Worm (Caenorhabditis elegans) whole organism, late embryonic: Measurements from ENCODE around the gene ift-81.

Source experiments
- K02D7.2 ChIP-seq: sonication (generic microtip); optimal IDR thresholded peaks from 2 replicates; lab custom pipeline; 2017; ENCODE audit warnings: mild to moderate bottlenecking, missing genetic modification characterization, missing compliant biosample characterization
- T23F11.4 ChIP-seq: fragments of 200-800 bp; sonication (Bioruptor generic); optimal IDR thresholded peaks from 2 replicates; lab custom pipeline; 2018; ENCODE audit warnings: mild to moderate bottlenecking, missing genetic modification characterization, missing compliant biosample characterization
- ama-1 ChIP-seq: fragments of 150-350 bp; optimal IDR thresholded peaks from 2 replicates; lab custom pipeline; 2014
- ceh-18 ChIP-seq: sonication (generic microtip); optimal IDR thresholded peaks from 2 replicates; lab custom pipeline; 2016; ENCODE audit warnings: missing genetic modification characterization, missing compliant biosample characterization
- ceh-34 ChIP-seq: sonication (generic microtip); optimal IDR thresholded peaks from 2 replicates; lab custom pipeline; 2016; ENCODE audit warnings: mild to moderate bottlenecking, missing genetic modification characterization, missing compliant biosample characterization
- ceh-45 ChIP-seq: fragments of 200-800 bp; sonication (Bioruptor generic); IDR thresholded peaks from 2 replicates; pipeline ENCODE4 v1.3.6; 2022; ENCODE audit warnings: missing genetic modification reagents, missing genetic modification characterization, missing compliant biosample characterization
- ceh-9 ChIP-seq: sonication (generic microtip); optimal IDR thresholded peaks from 2 replicates; lab custom pipeline; 2016; ENCODE audit warnings: mild to moderate bottlenecking, missing genetic modification characterization, inconsistent platforms, missing compliant biosample characterization
- dmd-4 ChIP-seq: sonication (generic microtip); optimal IDR thresholded peaks from 2 replicates; lab custom pipeline; 2016; ENCODE audit warnings: borderline replicate concordance, missing genetic modification characterization, missing compliant biosample characterization
- dve-1 ChIP-seq: sonication (generic microtip); optimal IDR thresholded peaks from 2 replicates; lab custom pipeline; 2017; ENCODE audit warnings: antibody characterized with exemption, mild to moderate bottlenecking, missing genetic modification characterization, missing compliant biosample characterization
- elt-2 ChIP-seq: sonication (generic microtip); optimal IDR thresholded peaks from 2 replicates; lab custom pipeline; 2016; ENCODE audit warnings: missing genetic modification reagents, missing genetic modification characterization, missing compliant biosample characterization
- elt-4 ChIP-seq: sonication (generic microtip); optimal IDR thresholded peaks from 2 replicates; lab custom pipeline; 2016; ENCODE audit warnings: missing genetic modification characterization, missing compliant biosample characterization
- fax-1 ChIP-seq: sonication (generic microtip); optimal IDR thresholded peaks from 2 replicates; lab custom pipeline; 2016; ENCODE audit warnings: missing genotype, missing genetic modification characterization, missing compliant biosample characterization
- fkh-10 ChIP-seq: fragments of 150-350 bp; optimal IDR thresholded peaks from 2 replicates; lab custom pipeline; 2014; ENCODE audit warnings: missing biosample characterization, missing genetic modification reagents, missing genetic modification characterization
- fkh-6 ChIP-seq: sonication (generic microtip); optimal IDR thresholded peaks from 2 replicates; lab custom pipeline; 2016; ENCODE audit warnings: missing genetic modification characterization, missing compliant biosample characterization
- hlh-13 ChIP-seq: fragments of 200-800 bp; sonication (Bioruptor generic); optimal IDR thresholded peaks from 2 replicates; lab custom pipeline; 2018; ENCODE audit warnings: mild to moderate bottlenecking, missing genetic modification characterization, missing compliant biosample characterization
- hlh-8 ChIP-seq: sonication (generic microtip); optimal IDR thresholded peaks from 2 replicates; lab custom pipeline; 2016; ENCODE audit warnings: missing genotype, missing genetic modification characterization, missing compliant biosample characterization
- lin-11 ChIP-seq: fragments of 200-800 bp; sonication (Bioruptor generic); optimal IDR thresholded peaks from 2 replicates; lab custom pipeline; 2018; ENCODE audit warnings: mild to moderate bottlenecking, missing genetic modification characterization, missing compliant biosample characterization
- nhr-11 ChIP-seq: fragments of 150-350 bp; optimal IDR thresholded peaks from 2 replicates; lab custom pipeline; 2014; ENCODE audit warnings: missing biosample characterization, missing genetic modification characterization
- nhr-232 ChIP-seq: sonication (generic microtip); optimal IDR thresholded peaks from 2 replicates; lab custom pipeline; 2016; ENCODE audit warnings: missing genetic modification characterization, missing compliant biosample characterization
- npax-4 ChIP-seq: sonication (generic microtip); optimal IDR thresholded peaks from 2 replicates; lab custom pipeline; 2016; ENCODE audit warnings: missing genetic modification characterization, missing compliant biosample characterization
- pat-9 ChIP-seq: fragments of 200-800 bp; sonication (Bioruptor generic); optimal IDR thresholded peaks from 2 replicates; lab custom pipeline; 2018; ENCODE audit warnings: mild to moderate bottlenecking, missing genetic modification characterization, moderate library complexity, missing compliant biosample characterization
- pax-1 ChIP-seq: fragments of 150-350 bp; optimal IDR thresholded peaks from 2 replicates; lab custom pipeline; 2014; ENCODE audit warnings: missing biosample characterization, missing genetic modification characterization
- ref-2 ChIP-seq: sonication (generic microtip); optimal IDR thresholded peaks from 2 replicates; lab custom pipeline; 2016; ENCODE audit warnings: missing genetic modification characterization, missing compliant biosample characterization
- rnt-1 ChIP-seq: sonication (generic microtip); optimal IDR thresholded peaks from 2 replicates; lab custom pipeline; 2016; ENCODE audit warnings: missing genetic modification characterization, missing compliant biosample characterization
- sdc-2 ChIP-seq: sonication (generic microtip); optimal IDR thresholded peaks from 2 replicates; lab custom pipeline; 2016; ENCODE audit warnings: missing genotype, missing genetic modification characterization, missing compliant biosample characterization
- sox-2 ChIP-seq: fragments of 200-800 bp; sonication (Bioruptor generic); IDR thresholded peaks from 2 replicates; pipeline ENCODE4 v1.3.6; 2022; ENCODE audit warnings: missing genetic modification reagents, missing genetic modification characterization, missing compliant biosample characterization
- tbx-2 ChIP-seq: sonication (generic microtip); optimal IDR thresholded peaks from 2 replicates; lab custom pipeline; 2016; ENCODE audit warnings: missing genetic modification characterization, missing compliant biosample characterization
- unc-42 ChIP-seq: sonication (generic microtip); optimal IDR thresholded peaks from 2 replicates; lab custom pipeline; 2016; ENCODE audit warnings: missing genotype, missing genetic modification characterization, missing compliant biosample characterization
- unc-86 ChIP-seq: sonication (generic microtip); optimal IDR thresholded peaks from 2 replicates; lab custom pipeline; 2016; ENCODE audit warnings: missing genetic modification characterization, missing compliant biosample characterization
- zip-5 ChIP-seq: sonication (generic microtip); optimal IDR thresholded peaks from 2 replicates; lab custom pipeline; 2016; ENCODE audit warnings: missing genetic modification characterization, missing compliant biosample characterization
- ztf-16 ChIP-seq: sonication (generic microtip); optimal IDR thresholded peaks from 2 replicates; lab custom pipeline; 2017; ENCODE audit warnings: missing genetic modification characterization, missing compliant biosample characterization

Gene ift-81

DNA sequence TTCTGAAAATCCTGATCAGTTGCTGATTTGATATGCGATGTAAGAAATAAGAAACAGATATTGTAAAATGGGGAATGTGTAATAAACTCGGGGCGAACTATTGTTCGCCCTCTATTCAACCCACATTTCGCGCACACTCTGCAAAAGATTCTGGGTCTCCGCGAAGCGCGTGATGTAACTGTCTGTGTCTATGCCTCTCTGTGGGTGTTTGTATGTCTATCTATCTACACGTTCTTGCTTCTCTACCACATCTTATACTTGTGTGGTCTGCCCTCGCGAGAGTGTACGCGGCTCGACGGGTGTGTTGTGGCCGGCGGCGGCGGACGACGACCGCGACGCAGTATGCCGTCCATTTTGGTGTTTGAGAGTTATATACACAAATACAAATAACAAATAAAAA, 38.1 kb downstream of the ift-81 start (continued):
- peak; percentile 38 for TF ChIP-seq ceh-18

DNA sequence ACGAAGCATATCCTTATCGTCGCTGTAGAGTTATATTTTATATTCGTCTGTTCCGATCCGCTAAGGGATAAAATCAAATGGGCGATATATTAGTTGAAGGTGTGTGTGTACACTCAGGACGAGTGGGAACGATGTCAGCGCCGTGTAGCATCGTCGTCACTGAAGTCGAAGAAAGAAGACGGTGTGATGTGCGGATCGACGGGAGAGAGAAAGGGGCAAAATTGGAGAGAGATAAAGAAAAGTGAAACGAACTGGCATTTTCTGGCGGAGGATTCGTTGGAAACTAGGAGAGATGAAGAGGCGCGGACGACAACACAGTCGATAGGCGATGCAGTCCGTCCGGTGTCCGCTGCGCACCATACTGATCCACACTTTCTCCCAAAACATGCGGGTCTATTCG, 39.6 kb downstream of the ift-81 start, which contains the start of gene C26B9.3:
C26B9.3 (plus strand) TSS at position 343 of the 400 bp plus-strand sequence.
- no peak for TF ChIP-seq fkh-6 (tag; lab: Kevin White, UChicago)
- TF ChIP-seq ceh-45 (GFP tag; lab: Robert Waterston, UW) = no peak
- peak; percentile 11 for TF ChIP-seq rnt-1 (tag; lab: Kevin White, UChicago)
- peak; percentile 37 for TF ChIP-seq ref-2
- no peak for TF ChIP-seq lin-11 (tag; lab: Kevin White, UChicago)
- no peak for TF ChIP-seq nhr-11 (tag; lab: Kevin White, UChicago)

DNA sequence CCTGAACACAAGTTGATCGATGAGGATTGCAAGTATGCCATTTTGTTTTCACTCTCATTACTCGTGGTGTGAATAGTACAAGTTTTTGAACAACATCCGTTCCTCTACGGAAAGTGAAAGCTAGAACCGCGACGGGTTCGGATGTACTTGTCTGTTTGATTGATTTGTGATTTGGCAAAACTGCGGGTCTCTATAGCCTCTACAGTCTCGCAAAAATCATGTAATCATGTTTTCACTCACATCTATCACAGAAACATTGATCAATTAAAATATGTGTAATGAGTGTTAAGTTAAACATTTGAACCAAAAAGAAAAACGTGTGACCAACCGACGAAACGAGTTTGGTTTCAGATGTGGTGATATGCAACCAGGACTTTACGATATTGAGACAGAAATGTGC, 41.0 kb downstream of the ift-81 start:
- TF ChIP-seq ama-1 (lab: Kevin White, UChicago) = no peak
- TF ChIP-seq unc-86 (tag; lab: Kevin White, UChicago) = no peak
- no peak for TF ChIP-seq unc-42 (tag; lab: Kevin White, UChicago)
- no peak for TF ChIP-seq pax-1 (tag; lab: Kevin White, UChicago)
- no peak for TF ChIP-seq ceh-34 (tag; lab: Kevin White, UChicago)
- no peak for TF ChIP-seq ceh-9 (tag; lab: Kevin White, UChicago)
- TF ChIP-seq sox-2 (GFP tag; lab: Robert Waterston, UW) = no peak
- TF ChIP-seq fax-1 = no peak
- no peak for TF ChIP-seq elt-2 (tag; lab: Kevin White, UChicago)
- no peak for TF ChIP-seq ceh-18
- TF ChIP-seq, all 69 proteins: peak for 0

DNA sequence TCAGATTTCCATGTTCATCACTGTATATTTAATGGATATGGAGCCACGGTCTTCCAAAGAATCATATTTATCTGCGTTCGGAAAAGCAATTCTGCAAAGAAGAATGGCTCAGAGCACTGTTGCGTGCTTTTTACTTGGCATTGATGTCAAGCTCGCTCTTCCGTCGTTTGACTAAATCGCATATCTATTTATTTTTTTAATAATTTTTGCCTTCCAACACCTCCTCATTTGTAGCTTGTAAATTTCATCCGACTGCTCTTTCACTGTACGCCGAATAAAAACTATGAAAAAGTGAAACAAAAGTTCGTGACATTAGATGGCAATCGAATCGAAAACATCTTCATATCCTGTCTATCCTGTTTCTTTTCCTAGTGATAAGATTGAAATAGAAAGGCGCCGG, 41.5 kb downstream of the ift-81 start, which contains the start of gene C26B9.2:
C26B9.2 (plus strand) TSS at position 301 of the 400 bp plus-strand sequence.
- no peak for TF ChIP-seq pat-9 (tag; lab: Kevin White, UChicago)
- TF ChIP-seq fkh-6 (tag; lab: Kevin White, UChicago) = no peak
- TF ChIP-seq dve-1 = no peak
- no peak for TF ChIP-seq hlh-13
- no peak for TF ChIP-seq ceh-18
- TF ChIP-seq ama-1 (lab: Kevin White, UChicago) = no peak
- no peak for TF ChIP-seq ztf-16

DNA sequence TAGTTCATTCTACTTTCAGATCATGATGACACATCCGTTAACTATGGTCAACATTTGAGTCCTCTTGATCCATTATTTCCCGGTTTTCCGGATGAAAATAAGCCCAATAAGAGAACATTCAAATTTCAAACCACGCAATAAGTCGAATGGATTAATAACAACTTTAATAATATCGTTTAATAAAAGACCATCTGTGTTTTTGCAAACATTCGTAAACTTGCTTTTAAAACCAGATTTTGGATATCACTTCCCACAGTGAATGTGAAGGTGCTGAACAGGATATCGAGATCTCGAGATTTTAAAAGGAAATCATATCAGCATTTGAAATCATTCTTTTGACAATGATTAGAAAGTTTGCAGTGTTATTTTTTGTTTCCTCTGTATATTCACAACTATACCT, 43.6 kb downstream of the ift-81 start, which contains the start of gene C26B9.7:
C26B9.7 (plus strand) TSS at position 301 of the 400 bp plus-strand sequence.
- TF ChIP-seq T23F11.4 (GFP tag; lab: Kevin White, UChicago) (no peak), nhr-11 (tag; lab: Kevin White, UChicago) (no peak), ceh-9 (tag; lab: Kevin White, UChicago) (no peak), dmd-4 (tag; lab: Kevin White, UChicago) (no peak), hlh-8 (no peak), ceh-45 (GFP tag; lab: Robert Waterston, UW) (no peak), ceh-18 (no peak), elt-4 (tag; lab: Kevin White, UChicago) (no peak), tbx-2 (tag; lab: Kevin White, UChicago) (no peak), K02D7.2 (tag; lab: Kevin White, UChicago) (no peak), zip-5 (tag; lab: Kevin White, UChicago) (no peak), dve-1 (no peak), nhr-232 (no peak), npax-4 (no peak), fkh-10 (GFP tag; lab: Kevin White, UChicago) (no peak), fax-1 (no peak)

DNA sequence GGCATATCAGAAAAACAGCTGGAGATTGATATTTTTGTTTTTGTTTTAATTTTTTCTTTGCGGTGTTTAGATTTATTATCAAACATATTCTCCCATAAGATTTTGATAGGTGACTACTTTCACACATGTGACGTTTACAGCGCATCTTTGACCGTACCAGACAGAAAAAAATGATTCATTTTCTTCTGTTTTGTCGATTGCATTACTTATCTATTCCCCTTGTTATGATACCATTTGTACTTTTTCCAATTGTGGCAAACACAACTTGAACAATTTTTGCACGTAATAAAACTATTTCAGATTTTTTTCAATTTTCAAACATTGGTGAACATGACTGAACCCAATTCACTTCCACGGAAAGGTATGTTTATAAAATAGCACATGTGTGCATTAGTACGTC, 45.9 kb downstream of the ift-81 start, which contains the start of gene C26B9.1:
C26B9.1 (plus strand) TSS at position 301 of the 400 bp plus-strand sequence.
- no peak for TF ChIP-seq ama-1 (lab: Kevin White, UChicago)
- TF ChIP-seq fax-1 = no peak
- TF ChIP-seq hlh-8 = no peak
- no peak for TF ChIP-seq dve-1
- no peak for TF ChIP-seq sdc-2 (tag; lab: Kevin White, UChicago)
